Fruit fly (Drosophila melanogaster): ENCODE measurements around the gene CG17162.

The CG17162 gene

DNA sequence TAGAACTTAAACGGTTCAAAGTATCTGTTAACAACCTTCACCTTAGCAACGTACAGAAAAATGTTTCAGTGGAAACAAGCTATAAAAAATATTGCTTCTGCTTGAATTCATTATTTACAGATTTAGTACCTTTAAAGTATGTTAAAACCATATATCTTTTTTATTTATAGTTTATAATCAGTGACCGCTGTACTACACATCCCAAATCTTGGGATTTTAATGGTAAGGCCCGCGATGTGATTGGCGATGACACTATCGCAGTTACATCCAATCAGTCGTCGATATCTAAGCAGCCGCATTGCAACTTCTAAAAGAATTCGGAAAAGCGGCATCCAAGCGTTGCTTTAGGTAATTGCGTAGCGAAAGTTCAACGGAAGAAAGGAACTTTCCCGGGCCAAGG, 715 bp upstream of the CG17162 start:
- TF ChIP-seq CG3032 (tag; optimal IDR thresholded peaks at IDR 0.05) (no peak), net (GFP tag; optimal IDR thresholded peaks at IDR 0.05) (no peak), CG32006 (GFP tag; optimal IDR thresholded peaks at IDR 0.05) (no peak), svp (GFP tag) (peak; percentile 34), CG6163 (GFP tag; IDR thresholded peaks at IDR 0.05) (no peak), fd59A (GFP tag; optimal IDR thresholded peaks at IDR 0.05) (no peak)

DNA sequence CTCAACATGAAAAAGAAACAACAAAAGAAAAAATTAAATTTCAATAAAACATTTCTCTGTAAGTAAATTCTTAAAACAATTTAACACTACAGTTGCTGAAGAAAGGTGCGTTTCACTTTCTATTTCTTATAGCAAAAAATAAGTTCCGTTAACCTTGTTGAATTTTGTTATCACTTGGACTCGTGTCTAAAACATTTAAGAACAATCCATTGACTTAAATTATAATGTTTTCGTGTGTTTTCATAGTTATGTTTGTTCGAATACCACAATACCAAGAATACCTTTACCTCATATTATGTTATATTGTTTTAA, 239 bp upstream of the CG17162 start:
- TF ChIP-seq Hr39 (GFP tag; optimal IDR thresholded peaks at IDR 0.05) (peak; percentile 10), svp (GFP tag) (peak; percentile 74), salr (GFP tag; optimal IDR thresholded peaks at IDR 0.05) (peak in 1 of 2 experiments; percentile 39), Eip78C (GFP tag) (peak; percentile 56), Met (GFP tag; optimal IDR thresholded peaks at IDR 0.05) (no peak), acj6 (GFP tag; optimal IDR thresholded peaks at IDR 0.05) (no peak), vri (GFP tag; optimal IDR thresholded peaks at IDR 0.05) (no peak), CG11294 (GFP tag; IDR thresholded peaks at IDR 0.05) (no peak)

DNA sequence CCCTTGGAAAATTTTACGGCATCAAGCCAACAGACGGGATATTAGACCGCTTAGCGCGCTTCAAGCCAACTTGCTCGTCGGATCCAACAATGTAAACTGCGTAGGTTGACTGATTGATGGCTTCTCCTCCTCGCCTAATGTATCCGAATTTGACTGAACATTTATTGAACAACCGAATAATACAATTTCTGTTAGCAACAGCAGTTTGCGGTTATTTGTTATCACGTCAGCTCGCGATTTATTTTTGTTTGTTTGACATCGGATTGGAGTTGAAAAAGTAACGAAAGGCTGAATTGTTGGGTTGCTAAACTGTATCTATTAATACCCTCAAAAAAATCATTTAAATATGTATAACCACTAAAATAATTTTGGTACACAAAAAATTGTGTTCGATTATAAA, 4.0 kb downstream of the CG17162 start, which contains the start of gene CG17159:
Gene CG17159 (minus strand): TSS at position 101 of the 400 bp plus-strand sequence.
- TF ChIP-seq eg (GFP tag; IDR thresholded peaks at IDR 0.05): no peak
- TF ChIP-seq Sox14 (GFP tag; optimal IDR thresholded peaks at IDR 0.05): no peak
- TF ChIP-seq CG1621 (tag; optimal IDR thresholded peaks at IDR 0.05): no peak
- no peak for TF ChIP-seq CG9139 (GFP tag; optimal IDR thresholded peaks at IDR 0.05)
- TF ChIP-seq Blimp-1 (GFP tag; optimal IDR thresholded peaks at IDR 0.05): no peak
- no peak for TF ChIP-seq pdm3 (GFP tag; optimal IDR thresholded peaks at IDR 0.05)
- TF ChIP-seq CG6163 (GFP tag; IDR thresholded peaks at IDR 0.05): no peak
- no peak for TF ChIP-seq Sox102F (GFP tag; optimal IDR thresholded peaks at IDR 0.05)
- no peak for TF ChIP-seq CG8632 (GFP tag; optimal IDR thresholded peaks at IDR 0.05)
- TF ChIP-seq topi (GFP tag; optimal IDR thresholded peaks at IDR 0.05): no peak
- no peak for TF ChIP-seq CG11294 (GFP tag; IDR thresholded peaks at IDR 0.05)
- no peak for TF ChIP-seq Hr4 (GFP tag; optimal IDR thresholded peaks at IDR 0.05)
- TF ChIP-seq fkh (GFP tag; optimal IDR thresholded peaks at IDR 0.05): no peak

DNA sequence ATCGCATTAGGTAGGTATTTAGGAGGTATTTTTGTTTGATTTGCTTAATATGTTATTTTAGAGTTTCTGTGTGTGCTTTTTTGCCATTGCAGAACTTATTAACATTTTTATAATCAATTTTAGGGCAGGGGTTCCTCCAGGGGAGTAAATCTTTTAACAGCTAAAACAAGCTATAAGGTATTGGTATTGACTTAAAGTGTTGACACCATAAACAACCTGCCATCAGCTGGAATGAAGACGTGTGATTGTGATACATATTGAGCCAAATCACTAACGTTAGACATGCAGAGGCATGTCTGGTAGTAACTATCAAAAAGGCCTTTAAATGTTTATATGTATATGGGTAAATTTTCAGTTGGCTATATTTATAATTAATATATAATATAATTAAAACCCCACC, 4.7 kb downstream of the CG17162 start:
- TF ChIP-seq fkh (GFP tag; optimal IDR thresholded peaks at IDR 0.05) (peak; percentile 38), CG6808 (GFP tag; optimal IDR thresholded peaks at IDR 0.05) (no peak)

DNA sequence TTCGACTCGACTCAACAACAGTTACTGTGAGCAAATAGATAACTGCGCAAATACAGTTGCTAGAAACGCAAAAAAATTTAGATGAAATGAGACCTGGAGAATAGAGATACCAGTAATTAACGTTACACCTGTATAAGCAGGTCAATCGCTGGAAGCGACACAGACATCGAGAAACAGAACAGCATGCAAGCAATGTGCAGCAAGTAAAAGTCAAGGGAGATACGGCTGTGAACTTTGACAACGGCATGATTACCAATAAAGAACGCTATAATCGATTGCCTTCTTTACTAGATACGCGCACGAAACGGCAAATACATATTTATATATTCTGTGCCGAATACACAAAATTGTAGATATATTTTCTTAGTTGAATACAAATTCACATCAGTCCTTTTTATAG, 5.2 kb downstream of the CG17162 start:
- TF ChIP-seq Eip78C (GFP tag) (no peak), svp (GFP tag) (peak; percentile 94)

DNA sequence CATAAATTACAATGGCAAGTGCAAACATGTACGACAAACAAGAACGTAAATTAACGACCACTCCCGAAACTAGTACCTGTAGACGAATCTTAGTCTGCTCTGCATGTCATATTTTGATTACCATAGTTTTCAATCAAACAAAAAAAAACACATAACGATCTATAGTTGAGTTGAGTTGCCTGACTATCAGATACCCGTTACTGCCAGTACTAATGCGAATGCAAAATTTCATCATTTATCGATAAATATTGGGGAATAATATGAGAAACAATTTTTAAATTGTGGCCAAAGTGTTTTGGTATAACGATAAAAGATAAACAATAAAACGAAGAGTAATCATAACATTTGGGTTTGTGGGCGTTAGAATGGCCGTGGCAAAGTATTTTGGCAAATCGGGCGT, 6.1 kb downstream of the CG17162 start:
- TF ChIP-seq fkh (GFP tag; optimal IDR thresholded peaks at IDR 0.05) (no peak), eg (GFP tag; IDR thresholded peaks at IDR 0.05) (no peak), vri (GFP tag; optimal IDR thresholded peaks at IDR 0.05) (no peak), achi (GFP tag; optimal IDR thresholded peaks at IDR 0.05) (no peak), CG6276 (GFP tag; optimal IDR thresholded peaks at IDR 0.05) (no peak)

DNA sequence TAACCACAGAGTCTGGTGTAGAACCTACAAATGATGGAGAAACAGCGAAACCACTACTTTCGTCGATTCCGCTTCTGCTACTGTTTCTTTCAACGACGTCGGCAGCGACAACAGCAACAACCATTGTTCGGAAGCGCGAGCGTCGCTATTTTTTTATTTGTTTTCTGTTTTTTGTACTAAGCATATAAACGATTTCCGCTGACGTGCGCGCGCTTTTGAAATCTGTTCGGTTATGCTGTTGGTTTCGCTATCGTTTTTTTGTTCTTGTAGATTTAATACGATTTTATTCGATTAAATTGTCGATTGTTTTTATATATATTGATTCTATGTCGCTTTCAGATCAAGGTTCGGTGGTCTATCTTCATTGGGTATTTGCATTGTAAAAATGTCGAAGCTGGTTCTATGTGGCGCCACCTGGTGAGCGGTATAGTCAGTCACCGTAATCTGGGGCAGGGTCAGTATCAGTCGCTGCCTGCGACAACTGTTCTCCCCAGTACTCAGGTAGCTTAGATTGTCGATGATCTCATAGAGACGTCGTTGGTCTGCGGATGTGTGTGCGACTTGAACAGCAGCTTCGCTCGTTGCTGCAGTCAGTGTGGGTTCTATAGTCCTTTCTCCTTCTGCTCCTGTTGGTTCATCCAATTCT, 7.3 kb downstream of the CG17162 start:
- no peak for TF ChIP-seq CG34406 (GFP tag; optimal IDR thresholded peaks at IDR 0.05)
- TF ChIP-seq svp (GFP tag): peak; percentile 83

DNA sequence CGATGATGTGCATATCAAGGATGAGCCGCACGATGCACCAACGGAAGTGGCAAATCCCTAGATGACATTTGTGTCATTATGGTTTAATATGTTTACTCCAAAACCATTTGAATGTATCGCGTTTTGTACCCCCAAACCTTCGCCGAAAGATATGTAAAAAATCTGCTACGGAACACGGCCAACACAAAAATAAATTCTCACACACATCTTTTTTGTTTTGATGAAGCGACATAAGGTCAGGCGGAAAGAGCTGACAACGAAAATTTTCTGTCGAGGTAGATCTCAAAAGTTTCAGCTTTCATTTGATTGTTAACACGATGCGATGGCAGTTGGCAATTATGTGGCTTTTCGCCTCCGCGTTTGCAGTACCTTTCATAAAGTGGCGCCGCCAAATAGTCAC, 12.2 kb downstream of the CG17162 start, which contains the start of gene CG17169:
Gene CG17169 (plus strand): TSS at position 301 of the 400 bp plus-strand sequence.
- TF ChIP-seq fkh (GFP tag; optimal IDR thresholded peaks at IDR 0.05): no peak
- no peak for TF ChIP-seq CG7368 (GFP tag; optimal IDR thresholded peaks at IDR 0.05)
- no peak for TF ChIP-seq CG8632 (GFP tag; optimal IDR thresholded peaks at IDR 0.05)
- TF ChIP-seq CG15336 (GFP tag; IDR thresholded peaks at IDR 0.05): no peak
- no peak for TF ChIP-seq svp (GFP tag)
